Worm (Caenorhabditis elegans): ENCODE measurements around the gene nipa-1.

Gene nipa-1

ce11 chrIII:3139144-3139543 lies 12.2 kb upstream of the nipa-1 start, which contains the start of gene mec-12:
Gene mec-12 (minus strand): TSS chrIII:3139234.
- TF ChIP-seq cebp-1 (GFP tag; IDR thresholded peaks at IDR 0.05) (no peak), cebp-1 (tag; optimal IDR thresholded peaks at IDR 0.05) (peak; percentile 75), egrh-3 (GFP tag; IDR thresholded peaks at IDR 0.05) (no peak), zfh-2 (GFP tag; conservative IDR thresholded peaks at IDR 0.05) (0 out of 2 replicates have a peak, but pooled peaks have one; percentile 11)

ce11 chrIII:3138087-3138486 lies 11.2 kb upstream of the nipa-1 start:
- TF ChIP-seq madf-3 (GFP tag; IDR thresholded peaks at IDR 0.05), result no peak

ce11 chrIII:3136325-3137001 lies 9.5 kb upstream of the nipa-1 start:
- TF ChIP-seq ccch-3 (GFP tag; optimal IDR thresholded peaks at IDR 0.05) (no peak), hmg-1.2 (GFP tag; IDR thresholded peaks at IDR 0.05) (peak; percentile 57)

- TF ChIP-seq ceh-58 (GFP tag; IDR thresholded peaks at IDR 0.05) (no peak), lin-26 (GFP tag; IDR thresholded peaks at IDR 0.05) (no peak), sptf-2 (GFP tag; optimal IDR thresholded peaks at IDR 0.05) (no peak)
Measured at ce11 chrIII:3129036-3129435, 2.1 kb upstream of the nipa-1 start, which contains the start of gene Y53G8B.1. Gene Y53G8B.1 (plus strand): TSS chrIII:3129277.

- no peak for TF ChIP-seq madf-6 (GFP tag; IDR thresholded peaks at IDR 0.05)
- no peak for TF ChIP-seq mcd-1 (GFP tag; IDR thresholded peaks at IDR 0.05)
- TF ChIP-seq madf-8 (GFP tag; conservative IDR thresholded peaks at IDR 0.05), result no peak
- no peak for TF ChIP-seq mxl-1 (tag; optimal IDR thresholded peaks at IDR 0.05)
- TF ChIP-seq fkh-3 (tag; optimal IDR thresholded peaks at IDR 0.05), result no peak
- no peak for TF ChIP-seq pha-4 (tag; optimal IDR thresholded peaks at IDR 0.05)
- no peak for TF ChIP-seq ztf-18 (tag; optimal IDR thresholded peaks at IDR 0.05)
- TF ChIP-seq Y53G8AR.9 (GFP tag; conservative IDR thresholded peaks at IDR 0.05), result no peak
- no peak for TF ChIP-seq madf-10 (tag; optimal IDR thresholded peaks at IDR 0.05)
- no peak for TF ChIP-seq C06A6.2 (GFP tag; conservative IDR thresholded peaks at IDR 0.05)
- TF ChIP-seq ama-1 (optimal IDR thresholded peaks at IDR 0.05), result no peak
- no peak for TF ChIP-seq ama-1 (GFP tag; optimal IDR thresholded peaks at IDR 0.05)
- TF ChIP-seq madf-3 (GFP tag; IDR thresholded peaks at IDR 0.05), result no peak
- no peak for TF ChIP-seq Y56A3A.18 (GFP tag; IDR thresholded peaks at IDR 0.05)
- TF ChIP-seq nhr-80 (tag; optimal IDR thresholded peaks at IDR 0.05), result peak; percentile 64
- no peak for TF ChIP-seq die-1 (tag; optimal IDR thresholded peaks at IDR 0.05)
- TF ChIP-seq hmg-20 (GFP tag; IDR thresholded peaks at IDR 0.05), result no peak
- TF ChIP-seq Y95B8A.8 (GFP tag; IDR thresholded peaks at IDR 0.05), result no peak
- TF ChIP-seq hmg-1.2 (GFP tag; IDR thresholded peaks at IDR 0.05), result peak; percentile 75; the same call in 1 of the 2 replicates
- no peak for TF ChIP-seq ztf-22 (GFP tag; optimal IDR thresholded peaks at IDR 0.05)
- TF ChIP-seq ztf-3 (GFP tag; optimal IDR thresholded peaks at IDR 0.05), result no peak
- TF ChIP-seq attf-3 (GFP tag; conservative IDR thresholded peaks at IDR 0.05), result no peak
- TF ChIP-seq rpc-1 (optimal IDR thresholded peaks at IDR 0.05), result no peak
- TF ChIP-seq rpc-1 (tag; optimal IDR thresholded peaks at IDR 0.05), result no peak
- no peak for TF ChIP-seq F57A8.1 (GFP tag; optimal IDR thresholded peaks at IDR 0.05)
- no peak for TF ChIP-seq ets-4 (GFP tag; optimal IDR thresholded peaks at IDR 0.05)
- TF ChIP-seq nfya-2 (GFP tag; IDR thresholded peaks at IDR 0.05), result no peak
- peak; percentile 27 for TF ChIP-seq attf-5 (GFP tag; optimal IDR thresholded peaks at IDR 0.05)
- TF ChIP-seq hsf-1 (GFP tag; IDR thresholded peaks at IDR 0.05), result no peak
- TF ChIP-seq ccch-3 (GFP tag; optimal IDR thresholded peaks at IDR 0.05), result no peak
- TF ChIP-seq cebp-1 (GFP tag; IDR thresholded peaks at IDR 0.05), result no peak
- TF ChIP-seq cebp-1 (tag; optimal IDR thresholded peaks at IDR 0.05), result peak; percentile 25
- TF ChIP-seq dox-1 (GFP tag; IDR thresholded peaks at IDR 0.05), result no peak
- no peak for TF ChIP-seq T07F8.4 (tag; optimal IDR thresholded peaks at IDR 0.05)
- TF ChIP-seq snpc-4 (GFP tag; optimal IDR thresholded peaks at IDR 0.05), result no peak
- no peak for TF ChIP-seq snpc-4 (tag; optimal IDR thresholded peaks at IDR 0.05)
- TF ChIP-seq B0019.2 (GFP tag; conservative IDR thresholded peaks at IDR 0.05), result no peak
Measured at ce11 chrIII:3127613-3128012, 689 bp upstream of the nipa-1 start.
